Worm (Caenorhabditis elegans) whole organism, L1 larva: ENCODE measurements around the gene F14D7.12.

Experiments
- F16B12.6 ChIP-seq: fragments of 150-350 bp; optimal IDR thresholded peaks from 2 replicates; lab custom pipeline; 2014; ENCODE audit warnings: missing biosample characterization, missing genetic modification characterization
- mdl-1 ChIP-seq, 2 experiments: fragments of 150-350 bp; optimal IDR thresholded peaks; 2 replicates each; lab custom pipeline; 2014 to 2017; ENCODE audit warnings: missing biosample characterization in 2 of 2, missing genetic modification characterization in 2 of 2, inconsistent platforms in 1 of 2
- nhr-76 ChIP-seq: sonication (generic microtip); optimal IDR thresholded peaks from 2 replicates; lab custom pipeline; 2017; ENCODE audit warnings: missing biosample characterization, missing genetic modification characterization
- skn-1 ChIP-seq: fragments of 150-350 bp; optimal IDR thresholded peaks from 2 replicates; lab custom pipeline; 2014; ENCODE audit warnings: missing biosample characterization, missing genetic modification characterization

DNA sequence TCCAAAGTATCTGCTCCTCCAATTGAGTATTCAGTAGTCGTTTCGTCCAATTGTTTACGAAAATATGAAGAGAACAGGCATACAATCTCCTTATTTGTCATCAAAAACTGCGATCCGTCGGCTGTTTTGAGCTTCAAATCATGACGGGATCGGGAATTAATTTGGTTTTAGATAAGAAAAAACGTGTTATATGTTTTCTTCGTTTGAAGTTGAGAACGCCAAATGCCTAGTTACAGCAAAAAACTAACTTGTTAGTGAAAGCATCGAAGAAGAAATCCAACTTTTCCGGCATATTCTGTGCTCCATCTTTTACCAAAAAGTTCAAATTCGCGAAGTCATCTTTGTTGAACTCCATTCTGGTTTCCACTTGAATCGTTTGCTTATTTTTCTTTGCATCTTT, 10.5 kb upstream of the F14D7.12 start, which contains the start of gene F14D7.1:
- TF ChIP-seq F16B12.6 (tag; lab: Kevin White, UChicago): no peak
- TF ChIP-seq nhr-76 (tag; lab: Kevin White, UChicago): no peak
- no peak for TF ChIP-seq skn-1
- no peak for TF ChIP-seq mdl-1 (tag; optimal IDR thresholded peaks at IDR 0.05; lab: Kevin White, UChicago)
